Worm (Caenorhabditis elegans): ENCODE results near the gene dod-23.

Gene dod-23

DNA sequence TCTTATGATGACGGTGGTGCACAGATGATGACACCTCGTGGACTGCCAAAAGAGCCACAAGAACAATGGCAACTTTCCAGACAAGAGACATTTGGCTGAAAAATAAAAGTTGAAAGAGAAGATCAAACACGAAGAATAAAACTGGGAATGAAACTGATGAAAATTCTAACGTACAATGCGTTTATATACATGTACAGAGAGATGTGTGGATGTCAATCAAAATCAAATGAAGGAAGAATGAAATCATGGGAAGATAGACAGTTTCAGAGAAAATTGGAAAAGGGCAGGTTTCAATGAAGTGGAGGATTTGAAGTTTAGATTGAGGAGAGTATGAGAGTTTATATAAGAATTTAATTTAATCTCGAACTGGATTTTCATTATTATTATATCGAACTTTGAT lies at the start of gene dod-23:
TSS of gene dod-23 (minus strand) at position 101 of the 400 bp plus-strand sequence.
- TF ChIP-seq aptf-3 (GFP tag; IDR thresholded peaks at IDR 0.05) (no peak), rcor-1 (GFP tag; IDR thresholded peaks at IDR 0.05) (no peak), hlh-26 (GFP tag; conservative IDR thresholded peaks at IDR 0.05) (no peak), ets-4 (GFP tag; optimal IDR thresholded peaks at IDR 0.05) (no peak), ztf-28 (GFP tag; IDR thresholded peaks at IDR 0.05) (no peak)

DNA sequence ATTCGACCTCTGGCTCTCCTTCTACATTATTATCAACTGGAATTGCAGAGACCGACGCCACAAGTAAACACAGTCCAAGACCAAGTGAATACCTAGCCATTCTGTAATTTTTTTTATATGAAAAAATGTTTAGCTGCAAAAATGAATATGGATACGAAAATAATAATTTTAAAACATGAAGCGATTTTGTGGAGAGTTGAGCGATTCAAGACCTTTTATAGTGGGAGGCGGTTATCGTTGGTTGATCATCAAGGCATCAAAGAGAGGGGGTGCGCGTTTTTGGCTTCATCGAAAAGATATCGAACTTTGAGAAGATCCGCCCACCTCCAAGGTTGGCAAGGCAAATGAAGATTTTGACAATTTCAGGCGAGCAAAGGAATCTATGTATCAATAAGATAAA lies 47.8 kb upstream of the dod-23 start, which contains the start of gene cut-3:
TSS of gene cut-3 (minus strand) at position 101 of the 400 bp plus-strand sequence.
- TF ChIP-seq Y56A3A.18 (GFP tag; IDR thresholded peaks at IDR 0.05) (no peak), repo-1 (tag; optimal IDR thresholded peaks at IDR 0.05) (no peak), ceh-58 (GFP tag; IDR thresholded peaks at IDR 0.05) (no peak)

DNA sequence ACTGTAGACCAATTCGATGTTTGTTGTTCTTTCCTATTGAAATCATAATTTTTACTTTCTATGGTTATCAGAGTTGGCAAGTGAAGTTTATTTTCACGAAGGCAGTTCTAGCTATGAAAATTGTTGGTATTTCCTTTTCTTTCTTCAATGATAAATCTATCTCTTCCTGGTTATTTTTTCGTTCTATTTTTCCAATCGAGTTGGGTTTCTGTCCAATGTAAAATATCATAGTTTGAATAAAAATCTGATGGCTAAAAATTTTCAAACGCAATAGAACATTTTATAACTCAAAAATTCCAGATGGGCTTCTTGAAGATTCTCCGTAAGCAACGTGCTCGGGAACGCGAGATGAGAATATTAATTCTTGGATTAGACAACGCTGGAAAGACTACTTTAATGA lies 45.0 kb upstream of the dod-23 start, which contains the start of gene evl-20:
TSS of gene evl-20 (plus strand) at position 301 of the 400 bp plus-strand sequence.
- TF ChIP-seq madf-8 (GFP tag; conservative IDR thresholded peaks at IDR 0.05) (no peak), Y56A3A.18 (GFP tag; IDR thresholded peaks at IDR 0.05) (0 out of 2 replicates have a peak, but pooled peaks have one; percentile 41)

DNA sequence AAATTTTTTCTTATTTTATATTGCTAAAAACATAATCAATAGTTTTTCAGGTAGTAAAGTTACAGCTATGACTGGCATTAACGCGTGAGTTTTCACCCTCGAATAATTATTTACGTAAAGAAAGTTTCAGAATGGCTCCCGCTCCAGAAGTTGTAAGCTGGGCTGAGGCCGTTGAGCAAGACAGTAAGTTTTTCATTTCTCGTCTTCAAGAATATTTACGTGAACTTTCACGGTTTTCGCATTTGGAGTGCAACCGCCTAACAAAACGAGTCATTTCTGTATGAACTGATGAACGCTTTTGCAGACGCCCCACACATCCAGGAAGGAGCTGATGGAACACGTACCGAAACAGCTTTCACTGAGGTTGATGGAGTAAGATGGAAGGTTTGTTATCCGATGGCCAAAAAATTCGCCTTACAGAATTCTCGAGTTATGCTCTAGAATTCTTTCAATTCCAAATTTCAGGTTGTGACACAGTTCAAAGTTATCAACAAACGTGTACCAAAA lies 43.8 kb upstream of the dod-23 start, which contains the start of gene eif-3.G:
TSS of gene eif-3.G (plus strand) at position 51 of the 507 bp plus-strand sequence.
- TF ChIP-seq madf-6 (GFP tag; IDR thresholded peaks at IDR 0.05) (peak; percentile 50), Y53G8AR.9 (GFP tag; conservative IDR thresholded peaks at IDR 0.05) (peak; percentile 51), nhr-80 (tag; optimal IDR thresholded peaks at IDR 0.05) (no peak), lin-26 (GFP tag; IDR thresholded peaks at IDR 0.05) (0 out of 2 replicates have a peak, but pooled peaks have one; percentile 22), D2030.7 (GFP tag; IDR thresholded peaks at IDR 0.05) (peak; percentile 34; the same call in 1 of the 2 replicates), hsf-1 (GFP tag; IDR thresholded peaks at IDR 0.05) (0 out of 2 replicates have a peak, but pooled peaks have one; percentile 39), ztf-25 (GFP tag; IDR thresholded peaks at IDR 0.05) (no peak), fkh-3 (tag; optimal IDR thresholded peaks at IDR 0.05) (no peak), lin-54 (GFP tag; optimal IDR thresholded peaks at IDR 0.05) (peak; percentile 17)

DNA sequence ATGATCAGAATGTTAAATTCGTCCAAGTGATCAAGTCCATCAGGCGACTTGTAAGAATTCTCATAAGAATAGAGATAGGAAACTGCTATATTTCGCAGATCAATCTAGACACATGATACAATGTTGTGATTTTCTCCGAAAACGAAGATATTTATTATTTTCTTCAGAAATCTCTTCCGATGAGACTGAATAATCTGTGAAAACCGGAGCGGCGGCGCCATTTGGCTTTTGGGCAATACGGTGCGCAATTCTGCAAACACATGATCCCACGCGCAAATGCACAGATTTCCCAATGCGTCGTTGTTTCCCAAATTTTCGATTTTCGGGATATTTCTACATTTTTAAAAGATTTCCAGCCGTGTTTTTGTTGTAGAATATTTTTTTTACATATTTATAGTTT lies 43.2 kb upstream of the dod-23 start:
- TF ChIP-seq mes-4 (tag; optimal IDR thresholded peaks at IDR 0.05) (no peak), ztf-18 (tag; optimal IDR thresholded peaks at IDR 0.05) (no peak), cebp-2 (GFP tag; IDR thresholded peaks at IDR 0.05) (no peak), D2030.7 (GFP tag; IDR thresholded peaks at IDR 0.05) (0 out of 2 replicates have a peak, but pooled peaks have one; percentile 17), madf-6 (GFP tag; IDR thresholded peaks at IDR 0.05) (peak; percentile 70; the same call in 1 of the 2 replicates), dox-1 (GFP tag; IDR thresholded peaks at IDR 0.05) (peak; percentile 57; the same call in 1 of the 2 replicates), F33H1.4 (GFP tag; IDR thresholded peaks at IDR 0.05) (peak; percentile 42; the same call in 1 of the 2 replicates), hsf-1 (GFP tag; IDR thresholded peaks at IDR 0.05) (0 out of 2 replicates have a peak, but pooled peaks have one; percentile 9), efl-1 (GFP tag; optimal IDR thresholded peaks at IDR 0.05) (peak; percentile 40), lin-40 (tag; optimal IDR thresholded peaks at IDR 0.05) (peak; percentile 27), snpc-4 (GFP tag; optimal IDR thresholded peaks at IDR 0.05) (no peak), snpc-4 (tag; optimal IDR thresholded peaks at IDR 0.05) (peak in 1 of 4 experiments; percentile 16), lin-35 (GFP tag; optimal IDR thresholded peaks at IDR 0.05) (peak in 1 of 3 experiments; percentile 7), snpc-1.1 (tag; optimal IDR thresholded peaks at IDR 0.05; ENCODE audit: insufficient read depth) (peak; percentile 22), mcd-1 (GFP tag; IDR thresholded peaks at IDR 0.05) (peak; percentile 49), F39B2.1 (GFP tag; IDR thresholded peaks at IDR 0.05) (no peak), mxl-1 (tag; optimal IDR thresholded peaks at IDR 0.05) (no peak), nhr-90 (tag; optimal IDR thresholded peaks at IDR 0.05) (no peak), aptf-2 (GFP tag; conservative IDR thresholded peaks at IDR 0.05) (0 out of 2 replicates have a peak, but pooled peaks have one; percentile 47), hlh-26 (GFP tag; conservative IDR thresholded peaks at IDR 0.05) (no peak), chd-7 (tag; optimal IDR thresholded peaks at IDR 0.05) (no peak), nfyb-1 (GFP tag; IDR thresholded peaks at IDR 0.05) (peak; percentile 17; the same call in 1 of the 2 replicates), gei-17 (GFP tag; optimal IDR thresholded peaks at IDR 0.05) (no peak), lir-1 (GFP tag; conservative IDR thresholded peaks at IDR 0.05) (no peak), F23B12.7 (tag; optimal IDR thresholded peaks at IDR 0.05; ENCODE audit: insufficient read depth) (peak; percentile 48), ztf-26 (tag; optimal IDR thresholded peaks at IDR 0.05) (peak; percentile 2)
